Worm (Caenorhabditis elegans) whole organism, L2 larva: ENCODE results near the gene stc-1.

Experiments
- C34F6.9 ChIP-seq: fragments of 150-350 bp; optimal IDR thresholded peaks from 2 replicates; lab custom pipeline; 2014; ENCODE audit warnings: missing biosample characterization, missing genetic modification characterization
- F13H6.1 ChIP-seq: sonication (generic microtip); optimal IDR thresholded peaks from 2 replicates; lab custom pipeline; 2016; ENCODE audit warnings: missing genetic modification characterization, missing compliant biosample characterization
- R02D3.7 ChIP-seq: fragments of 150-350 bp; optimal IDR thresholded peaks from 2 replicates; lab custom pipeline; 2014; ENCODE audit warnings: missing biosample characterization, missing genetic modification characterization
- Y55F3AM.14 ChIP-seq: fragments of 200-800 bp; sonication (Bioruptor generic); optimal IDR thresholded peaks from 2 replicates; lab custom pipeline; 2018; ENCODE audit warnings: mild to moderate bottlenecking, missing genetic modification characterization, missing compliant biosample characterization
- ZK546.5 ChIP-seq: sonication (generic microtip); optimal IDR thresholded peaks from 2 replicates; lab custom pipeline; 2017; ENCODE audit warnings: missing biosample characterization, missing genetic modification characterization
- alr-1 ChIP-seq: fragments of 150-350 bp; optimal IDR thresholded peaks from 2 replicates; lab custom pipeline; 2014; ENCODE audit warnings: missing biosample characterization, missing genetic modification characterization
- aly-2 ChIP-seq: fragments of 150-350 bp; optimal IDR thresholded peaks from 2 replicates; lab custom pipeline; 2014; ENCODE audit warnings: missing biosample characterization, missing genetic modification characterization
- ama-1 ChIP-seq: fragments of 150-350 bp; optimal IDR thresholded peaks from 2 replicates; lab custom pipeline; 2018; ENCODE audit warnings: inconsistent platforms
- blmp-1 ChIP-seq: sonication (generic microtip); optimal IDR thresholded peaks from 2 replicates; lab custom pipeline; 2017; ENCODE audit warnings: missing genetic modification characterization, mild to moderate bottlenecking, missing compliant biosample characterization, antibody characterized with exemption, moderate library complexity; ENCODE audit not compliant: insufficient read depth
- ceh-16 ChIP-seq: fragments of 150-350 bp; optimal IDR thresholded peaks from 2 replicates; lab custom pipeline; 2014; ENCODE audit warnings: missing biosample characterization, missing genetic modification characterization
- ceh-82 ChIP-seq: fragments of 150-350 bp; optimal IDR thresholded peaks from 2 replicates; lab custom pipeline; 2014; ENCODE audit warnings: missing biosample characterization, missing genetic modification characterization
- crh-2 ChIP-seq: sonication (generic microtip); optimal IDR thresholded peaks from 2 replicates; lab custom pipeline; 2017; ENCODE audit warnings: missing biosample characterization, missing genetic modification characterization
- egl-27 ChIP-seq: sonication (generic microtip); optimal IDR thresholded peaks from 3 replicates; lab custom pipeline; 2017; ENCODE audit warnings: missing biosample characterization, missing genetic modification reagents, missing genetic modification characterization
- elt-1 ChIP-seq: fragments of 150-350 bp; optimal IDR thresholded peaks from 2 replicates; lab custom pipeline; 2014; ENCODE audit warnings: missing biosample characterization, missing genetic modification characterization
- fos-1 ChIP-seq: fragments of 150-350 bp; optimal IDR thresholded peaks from 2 replicates; lab custom pipeline; 2014; ENCODE audit warnings: missing biosample characterization, missing genetic modification characterization
- gmeb-1 ChIP-seq: fragments of 150-350 bp; optimal IDR thresholded peaks from 2 replicates; lab custom pipeline; 2014; ENCODE audit warnings: missing biosample characterization, missing genetic modification characterization
- lin-11 ChIP-seq: fragments of 150-350 bp; sonication (generic microtip); optimal IDR thresholded peaks from 2 replicates; lab custom pipeline; 2014; ENCODE audit warnings: missing biosample characterization, missing genetic modification characterization, inconsistent platforms, mixed read lengths
- lin-13 ChIP-seq: fragments of 150-350 bp; optimal IDR thresholded peaks from 2 replicates; lab custom pipeline; 2014; ENCODE audit warnings: missing biosample characterization, missing genetic modification reagents, missing genetic modification characterization
- lin-39 ChIP-seq: fragments of 150-350 bp; optimal IDR thresholded peaks from 2 replicates; lab custom pipeline; 2014; ENCODE audit warnings: missing biosample characterization, missing genetic modification reagents, missing genetic modification characterization
- lsy-2 ChIP-seq, 2 experiments: fragments of 150-350 bp in 1 of 2; sonication (generic microtip) in 1 of 2; optimal IDR thresholded peaks; 2 replicates each; lab custom pipeline; 2014 to 2017; ENCODE audit warnings: missing biosample characterization in 2 of 2, missing genetic modification characterization in 2 of 2
- mab-5 ChIP-seq: fragments of 150-350 bp; optimal IDR thresholded peaks from 2 replicates; lab custom pipeline; 2014; ENCODE audit warnings: missing biosample characterization, missing genetic modification characterization
- mbf-1 ChIP-seq: sonication (generic microtip); optimal IDR thresholded peaks from 2 replicates; lab custom pipeline; 2017; ENCODE audit warnings: missing biosample characterization, missing genetic modification characterization
- nhr-11 ChIP-seq: fragments of 150-350 bp; optimal IDR thresholded peaks from 2 replicates; lab custom pipeline; 2014; ENCODE audit warnings: missing biosample characterization, missing genetic modification characterization
- nhr-12 ChIP-seq: fragments of 150-350 bp; optimal IDR thresholded peaks from 2 replicates; lab custom pipeline; 2014; ENCODE audit warnings: missing biosample characterization, missing genetic modification characterization
- nhr-23 ChIP-seq: fragments of 150-350 bp; optimal IDR thresholded peaks from 2 replicates; lab custom pipeline; 2014; ENCODE audit warnings: missing biosample characterization, missing genetic modification reagents, missing genetic modification characterization
- nhr-237 ChIP-seq: fragments of 150-350 bp; optimal IDR thresholded peaks from 2 replicates; lab custom pipeline; 2014; ENCODE audit warnings: missing biosample characterization, missing genetic modification characterization
- nhr-25 ChIP-seq: fragments of 150-350 bp; sonication (generic microtip); optimal IDR thresholded peaks from 3 replicates; lab custom pipeline; 2014; ENCODE audit warnings: missing biosample characterization, missing genetic modification characterization
- nhr-77 ChIP-seq: fragments of 150-350 bp; optimal IDR thresholded peaks from 2 replicates; lab custom pipeline; 2014; ENCODE audit warnings: missing biosample characterization, missing genetic modification characterization
- peb-1 ChIP-seq: fragments of 150-350 bp; optimal IDR thresholded peaks from 2 replicates; lab custom pipeline; 2014; ENCODE audit warnings: missing biosample characterization, missing genetic modification characterization
- skn-1 ChIP-seq: sonication (generic microtip); optimal IDR thresholded peaks from 2 replicates; lab custom pipeline; 2017; ENCODE audit warnings: missing biosample characterization, missing genetic modification characterization
- sma-9 ChIP-seq, 2 experiments: fragments of 150-350 bp in 1 of 2; sonication (generic microtip) in 1 of 2; optimal IDR thresholded peaks; 2 replicates each; lab custom pipeline; 2014 to 2016; ENCODE audit warnings: missing genetic modification characterization in 2 of 2, mild to moderate bottlenecking in 1 of 2, missing biosample characterization in 1 of 2, missing compliant biosample characterization in 1 of 2, missing genetic modification reagents in 1 of 2, moderate library complexity in 1 of 2
- snpc-4 ChIP-seq: fragments of 150-350 bp; optimal IDR thresholded peaks from 2 replicates; lab custom pipeline; 2014; ENCODE audit warnings: missing biosample characterization, missing genetic modification characterization
- unc-39 ChIP-seq: fragments of 150-350 bp; optimal IDR thresholded peaks from 2 replicates; lab custom pipeline; 2014; ENCODE audit warnings: missing biosample characterization, missing genetic modification characterization
- unc-62 ChIP-seq: fragments of 150-350 bp; optimal IDR thresholded peaks from 2 replicates; lab custom pipeline; 2014; ENCODE audit warnings: missing biosample characterization, missing genetic modification reagents, missing genetic modification characterization
- ztf-1 ChIP-seq: fragments of 200-800 bp; sonication (Bioruptor generic); conservative IDR thresholded peaks from 2 replicates; pipeline ENCODE4 v1.3.6; 2022; ENCODE audit warnings: missing genetic modification characterization, missing compliant biosample characterization
- ztf-4 ChIP-seq: fragments of 150-350 bp; optimal IDR thresholded peaks from 2 replicates; lab custom pipeline; 2014; ENCODE audit warnings: missing biosample characterization, missing genetic modification characterization

The stc-1 gene

DNA sequence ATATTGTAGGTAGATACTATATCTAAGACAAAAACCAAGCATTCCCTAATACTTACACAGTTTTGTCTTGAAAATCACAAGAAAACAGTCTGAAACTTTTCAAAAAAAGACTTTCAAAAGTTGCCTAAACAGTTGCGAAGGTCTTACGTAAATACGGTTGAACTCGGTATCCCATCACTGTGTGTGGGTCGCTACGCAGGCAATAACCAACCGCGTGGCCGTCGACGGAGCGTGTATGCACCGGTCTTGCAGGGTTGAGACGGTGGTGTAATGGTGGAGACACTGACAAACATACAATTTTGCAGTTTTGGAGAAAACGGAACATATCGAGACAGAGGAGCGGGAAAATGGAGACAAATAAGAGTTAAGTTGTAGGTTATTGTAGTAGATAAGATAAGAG is 4.7 kb downstream of the stc-1 start, which contains the start of gene iff-2 (continued):
- TF ChIP-seq unc-62 (GFP tag; lab: Kevin White, UChicago) (peak; percentile 92), peb-1 (tag; lab: Kevin White, UChicago) (peak; percentile 61), nhr-237 (peak; percentile 77), R02D3.7 (tag; lab: Kevin White, UChicago) (peak; percentile 68), nhr-11 (tag; lab: Kevin White, UChicago) (peak; percentile 22), skn-1 (peak; percentile 94), blmp-1 (tag; lab: Kevin White, UChicago) (peak; percentile 97), elt-1 (tag; lab: Kevin White, UChicago) (no peak), fos-1 (peak; percentile 99), ztf-4 (tag; lab: Kevin White, UChicago) (peak; percentile 99)
- TF ChIP-seq, all 48 proteins: peak for 39

DNA sequence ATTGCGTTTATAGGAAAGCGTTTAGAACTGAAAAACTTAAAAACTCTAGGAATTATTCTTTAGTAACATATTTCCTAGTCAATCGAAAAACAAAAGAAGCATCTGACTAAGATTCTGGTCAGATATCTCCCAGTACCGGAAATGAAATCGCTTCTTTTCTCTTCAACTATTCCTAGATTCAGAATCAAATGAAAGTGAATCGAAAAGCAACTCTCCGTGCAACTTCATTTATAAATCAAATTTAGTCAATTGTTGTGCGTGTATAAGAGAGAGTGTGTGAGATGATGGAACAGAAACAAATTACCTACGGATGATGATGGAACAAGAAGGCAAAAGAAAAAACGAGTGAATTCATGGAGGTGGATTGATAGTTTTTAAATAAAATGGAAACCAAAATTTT is 6.8 kb downstream of the stc-1 start:
- no peak for TF ChIP-seq mab-5 (tag; lab: Kevin White, UChicago)
- TF ChIP-seq ceh-82 (tag; lab: Kevin White, UChicago): no peak
- peak in 1 of 2 experiments; percentile 41 for TF ChIP-seq lsy-2 (tag; optimal IDR thresholded peaks at IDR 0.05; lab: Kevin White, UChicago)

DNA sequence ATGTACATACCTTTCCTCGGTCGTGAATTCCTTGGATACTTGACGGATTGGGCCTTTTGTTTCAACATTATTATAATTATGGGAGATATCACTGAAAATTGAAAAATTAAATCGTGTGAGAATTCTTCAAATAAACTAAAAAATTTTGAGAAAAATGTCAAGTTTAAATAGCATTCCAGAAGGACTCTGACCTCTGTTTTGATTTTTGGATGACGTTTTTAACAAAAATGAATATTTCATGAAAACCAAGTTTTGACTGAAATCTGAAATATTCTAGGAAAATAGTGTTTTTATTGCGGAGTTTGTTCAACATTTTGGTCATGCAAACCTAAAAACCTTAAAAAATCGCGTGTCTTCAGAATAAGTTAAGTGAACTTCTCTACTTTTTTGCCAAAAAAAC is 9.8 kb downstream of the stc-1 start, which contains the start of gene glb-27:
Gene glb-27 (minus strand): TSS at position 101 of the 400 bp plus-strand sequence.
- TF ChIP-seq ZK546.5 (tag; lab: Kevin White, UChicago) (no peak), skn-1 (no peak), crh-2 (tag; lab: Kevin White, UChicago) (no peak), sma-9 (GFP tag; optimal IDR thresholded peaks at IDR 0.05; lab: Kevin White, UChicago) (no peak), sma-9 (tag; optimal IDR thresholded peaks at IDR 0.05; lab: Kevin White, UChicago) (no peak), mbf-1 (no peak), ama-1 (lab: Kevin White, UChicago) (no peak), nhr-23 (tag; lab: Kevin White, UChicago) (no peak), nhr-237 (no peak), egl-27 (no peak), alr-1 (tag; lab: Kevin White, UChicago) (no peak)
- TF ChIP-seq, all 48 proteins: peak for 0

DNA sequence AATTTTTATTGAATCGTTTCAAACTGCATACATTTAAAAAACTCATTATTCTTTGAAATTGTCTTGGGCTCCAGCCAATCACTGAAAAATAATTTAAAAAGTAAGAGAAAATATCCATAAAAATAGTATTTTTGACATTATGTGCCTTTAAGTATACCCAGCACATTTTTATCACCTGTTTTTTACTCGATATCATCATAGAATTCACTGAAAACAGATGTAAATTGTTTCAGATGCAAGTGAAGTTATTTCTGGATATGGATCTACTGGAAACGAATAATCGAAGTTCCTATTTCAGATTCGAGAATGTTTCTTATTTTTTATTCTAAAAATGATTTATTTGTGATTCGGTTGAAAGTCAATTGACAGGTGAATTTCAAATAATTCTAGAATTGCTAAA is 11.4 kb downstream of the stc-1 start:
- TF ChIP-seq C34F6.9 (tag; lab: Kevin White, UChicago) (no peak), nhr-77 (no peak), nhr-12 (tag; lab: Kevin White, UChicago) (no peak), lsy-2 (tag; optimal IDR thresholded peaks at IDR 0.05; lab: Kevin White, UChicago) (no peak), lin-13 (no peak), ztf-4 (tag; lab: Kevin White, UChicago) (no peak), unc-39 (tag; lab: Kevin White, UChicago) (no peak), lin-11 (tag; lab: Kevin White, UChicago) (no peak), F13H6.1 (tag; lab: Kevin White, UChicago) (no peak), aly-2 (no peak), nhr-11 (tag; lab: Kevin White, UChicago) (no peak), ztf-1 (GFP tag; lab: Robert Waterston, UW) (no peak), peb-1 (tag; lab: Kevin White, UChicago) (no peak), snpc-4 (tag; lab: Kevin White, UChicago) (no peak), mbf-1 (no peak), ceh-82 (tag; lab: Kevin White, UChicago) (no peak), mab-5 (tag; lab: Kevin White, UChicago) (no peak)

DNA sequence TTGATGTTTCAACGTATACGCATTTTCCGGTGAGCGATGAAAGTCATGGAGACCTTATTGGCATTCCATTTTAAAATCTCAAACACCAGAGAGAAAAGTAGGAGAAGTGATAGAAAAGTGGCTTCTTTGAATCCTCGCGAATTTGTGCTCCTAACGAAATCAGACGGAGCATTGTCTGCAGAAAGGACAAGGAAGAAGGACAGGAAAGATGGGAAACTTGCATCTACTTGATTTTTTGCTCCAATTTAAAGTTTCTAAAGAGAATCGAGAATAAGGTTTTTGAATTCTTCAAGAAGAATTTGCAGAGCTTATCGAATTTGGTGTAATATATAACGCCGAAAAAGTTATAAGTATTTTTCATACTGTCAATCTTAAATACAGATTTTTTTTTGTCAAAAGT is 14.8 kb downstream of the stc-1 start:
- TF ChIP-seq nhr-11 (tag; lab: Kevin White, UChicago) (no peak), fos-1 (no peak), gmeb-1 (no peak), mbf-1 (no peak), ZK546.5 (tag; lab: Kevin White, UChicago) (no peak), Y55F3AM.14 (GFP tag; lab: Kevin White, UChicago) (no peak), ceh-16 (no peak), alr-1 (tag; lab: Kevin White, UChicago) (no peak), ceh-82 (tag; lab: Kevin White, UChicago) (no peak), aly-2 (no peak), nhr-25 (tag; lab: Kevin White, UChicago) (no peak), R02D3.7 (tag; lab: Kevin White, UChicago) (no peak), ztf-1 (GFP tag; lab: Robert Waterston, UW) (no peak), snpc-4 (tag; lab: Kevin White, UChicago) (no peak), lin-39 (tag; lab: Kevin White, UChicago) (no peak), nhr-237 (no peak)
- TF ChIP-seq, all 48 proteins: peak for 0
